Worm (Caenorhabditis elegans) whole organism, late embryonic: ENCODE data around the gene nas-22.
A peak's percentile ranks its signal among the peaks of the same experiment; 100 is the strongest.

Experiments
- ceh-45 ChIP-seq: fragments of 200-800 bp; sonication (Bioruptor generic); IDR thresholded peaks from 2 replicates; pipeline ENCODE4 v1.3.6; 2022; ENCODE audit warnings: missing genetic modification reagents, missing genetic modification characterization, missing compliant biosample characterization
- dmd-4 ChIP-seq: sonication (generic microtip); optimal IDR thresholded peaks from 2 replicates; lab custom pipeline; 2016; ENCODE audit warnings: borderline replicate concordance, missing genetic modification characterization, missing compliant biosample characterization
- fkh-6 ChIP-seq: sonication (generic microtip); optimal IDR thresholded peaks from 2 replicates; lab custom pipeline; 2016; ENCODE audit warnings: missing genetic modification characterization, missing compliant biosample characterization
- gmeb-2 ChIP-seq: sonication (generic microtip); optimal IDR thresholded peaks from 2 replicates; lab custom pipeline; 2016; ENCODE audit warnings: missing genetic modification characterization, inconsistent platforms, missing compliant biosample characterization
- hlh-30 ChIP-seq: sonication (generic microtip); optimal IDR thresholded peaks from 2 replicates; lab custom pipeline; 2017; ENCODE audit warnings: antibody characterized with exemption, missing genetic modification characterization, missing compliant biosample characterization; ENCODE audit not compliant: insufficient read depth
- hlh-8 ChIP-seq: sonication (generic microtip); optimal IDR thresholded peaks from 2 replicates; lab custom pipeline; 2016; ENCODE audit warnings: missing genotype, missing genetic modification characterization, missing compliant biosample characterization
- lin-11 ChIP-seq: fragments of 200-800 bp; sonication (Bioruptor generic); optimal IDR thresholded peaks from 2 replicates; lab custom pipeline; 2018; ENCODE audit warnings: mild to moderate bottlenecking, missing genetic modification characterization, missing compliant biosample characterization
- nfya-1 ChIP-seq: sonication (generic microtip); optimal IDR thresholded peaks from 2 replicates; lab custom pipeline; 2017; ENCODE audit warnings: missing genetic modification characterization, mild to moderate bottlenecking, missing compliant biosample characterization, antibody characterized with exemption, moderate library complexity
- nhr-232 ChIP-seq: sonication (generic microtip); optimal IDR thresholded peaks from 2 replicates; lab custom pipeline; 2016; ENCODE audit warnings: missing genetic modification characterization, missing compliant biosample characterization
- pax-1 ChIP-seq: fragments of 150-350 bp; optimal IDR thresholded peaks from 2 replicates; lab custom pipeline; 2014; ENCODE audit warnings: missing biosample characterization, missing genetic modification characterization
- pros-1 ChIP-seq: fragments of 150-350 bp; optimal IDR thresholded peaks from 2 replicates; lab custom pipeline; 2014; ENCODE audit warnings: missing biosample characterization, missing genetic modification reagents, missing genetic modification characterization
- ref-2 ChIP-seq: sonication (generic microtip); optimal IDR thresholded peaks from 2 replicates; lab custom pipeline; 2016; ENCODE audit warnings: missing genetic modification characterization, missing compliant biosample characterization
- syd-9 ChIP-seq: sonication (generic microtip); optimal IDR thresholded peaks from 2 replicates; lab custom pipeline; 2016; ENCODE audit warnings: mild to moderate bottlenecking, missing genetic modification characterization, moderate library complexity, missing compliant biosample characterization
- ttx-3 ChIP-seq: sonication (generic microtip); optimal IDR thresholded peaks from 2 replicates; lab custom pipeline; 2016; ENCODE audit warnings: missing genetic modification reagents, missing genetic modification characterization, missing compliant biosample characterization
- unc-86 ChIP-seq: sonication (generic microtip); optimal IDR thresholded peaks from 2 replicates; lab custom pipeline; 2016; ENCODE audit warnings: missing genetic modification characterization, missing compliant biosample characterization

nas-22 gene

ce11 chrV:11525338-11525737, 50.8 kb downstream of the nas-22 start:
- TF ChIP-seq gmeb-2 (tag; lab: Kevin White, UChicago), result no peak
- peak; percentile 59 for TF ChIP-seq nfya-1 (tag; lab: Kevin White, UChicago)

- no peak for TF ChIP-seq dmd-4 (tag; lab: Kevin White, UChicago)
- TF ChIP-seq ceh-45, result no peak
- no peak for TF ChIP-seq nhr-232 (tag; lab: Kevin White, UChicago)
- no peak for TF ChIP-seq hlh-8 (tag; lab: Kevin White, UChicago)
- TF ChIP-seq fkh-6 (tag; lab: Kevin White, UChicago), result no peak
- TF ChIP-seq lin-11 (tag; lab: Kevin White, UChicago), result no peak
- TF ChIP-seq syd-9, result no peak
- TF ChIP-seq ref-2 (tag; lab: Kevin White, UChicago), result no peak
- TF ChIP-seq ttx-3 (tag; lab: Kevin White, UChicago), result no peak
- TF ChIP-seq unc-86, result no peak
- TF ChIP-seq, all 69 proteins: peak for 0
Observed at ce11 chrV:11526927-11527491, 52.5 kb downstream of the nas-22 start.

DNA sequence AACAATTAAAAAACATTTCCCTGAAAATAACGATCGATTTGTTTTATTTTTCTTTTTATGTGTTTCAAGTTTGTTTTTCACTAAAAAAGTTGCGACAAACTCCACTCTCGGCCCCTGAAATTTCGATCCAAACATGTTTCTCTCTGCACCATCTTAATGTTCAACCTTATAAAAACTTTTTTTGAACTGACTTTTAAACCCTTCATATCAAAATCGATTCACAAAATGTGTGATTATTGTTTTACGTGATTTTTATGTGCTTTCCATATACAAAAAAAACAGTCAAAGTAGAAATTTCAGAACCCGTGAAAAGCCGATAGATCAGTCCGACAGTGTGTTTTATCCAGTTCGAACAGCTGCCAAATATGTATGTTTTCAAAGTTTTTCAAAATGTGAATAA, 53.0 kb downstream of the nas-22 start, which contains the start of gene ccch-1:
Gene ccch-1, plus strand, starts transcription at position 301 of the 400 bp plus-strand sequence.
- TF ChIP-seq pax-1 (tag; lab: Kevin White, UChicago) (no peak), hlh-30 (tag; lab: Kevin White, UChicago) (no peak), nhr-232 (tag; lab: Kevin White, UChicago) (no peak), unc-86 (no peak), pros-1 (tag; lab: Kevin White, UChicago) (no peak)
